Fruit fly (Drosophila melanogaster): ENCODE measurements around the gene CG5958.

The CG5958 gene

DNA sequence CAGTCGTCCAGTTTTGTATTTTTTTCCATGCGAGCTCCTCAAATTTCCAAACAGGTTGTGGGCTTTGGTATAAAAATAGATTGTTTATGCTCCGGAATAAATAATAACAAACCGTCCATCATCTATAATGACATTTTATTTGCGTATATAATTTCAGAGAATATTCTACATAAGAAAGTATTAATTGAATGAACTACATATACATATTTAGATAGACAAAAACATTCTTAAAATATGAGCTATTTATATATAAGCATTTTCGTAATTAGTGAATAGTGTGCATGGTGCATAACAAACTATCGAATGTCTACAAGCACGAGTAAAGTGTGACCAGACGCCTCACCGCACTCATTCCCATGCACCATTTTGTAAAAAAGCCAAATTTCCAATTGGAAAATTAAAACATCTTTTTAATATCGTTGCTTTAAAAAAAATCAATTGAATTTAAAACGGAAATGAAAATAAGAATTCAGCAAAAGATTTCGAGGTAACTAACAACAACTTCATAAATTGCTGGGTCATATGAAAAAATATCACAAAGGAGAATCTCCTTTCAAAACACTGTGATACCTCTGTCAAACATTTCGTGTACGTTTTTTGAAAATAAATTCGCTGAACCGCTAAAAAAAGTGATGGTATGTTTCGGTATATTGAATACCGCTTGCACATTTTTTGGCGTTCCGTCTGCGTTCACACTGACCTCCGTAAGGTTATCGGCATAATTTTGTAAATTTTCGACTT, 6.8 kb downstream of the CG5958 start, which contains the start of gene muc (continued):
- TF ChIP-seq disco-r (GFP tag; optimal IDR thresholded peaks at IDR 0.05) (no peak), Fer2 (tag; optimal IDR thresholded peaks at IDR 0.05) (peak; percentile 2), CG1603 (tag; optimal IDR thresholded peaks at IDR 0.05) (peak; percentile 70), CG9727 (GFP tag; optimal IDR thresholded peaks at IDR 0.05) (peak; percentile 11), Dll (GFP tag; IDR thresholded peaks at IDR 0.05; ENCODE audit: partially characterized antibody) (peak; percentile 75), CG6254 (GFP tag; optimal IDR thresholded peaks at IDR 0.05) (no peak), Mes4 (GFP tag; optimal IDR thresholded peaks at IDR 0.05) (no peak), sna (GFP tag; IDR thresholded peaks at IDR 0.05; ENCODE audit: partially characterized antibody) (no peak), CG5180 (GFP tag; optimal IDR thresholded peaks at IDR 0.05) (no peak), crol (GFP tag; IDR thresholded peaks at IDR 0.05) (no peak), crc (GFP tag; optimal IDR thresholded peaks at IDR 0.05) (no peak), CG18476 (GFP tag; optimal IDR thresholded peaks at IDR 0.05) (no peak), Ets65A (GFP tag) (peak; percentile 59), CG4360 (GFP tag; IDR thresholded peaks at IDR 0.05) (no peak), zf30C (GFP tag; optimal IDR thresholded peaks at IDR 0.05) (no peak), gro (GFP tag; optimal IDR thresholded peaks at IDR 0.05) (no peak), CG12391 (tag; optimal IDR thresholded peaks at IDR 0.05) (peak; percentile 68), NFAT (GFP tag; IDR thresholded peaks at IDR 0.05) (peak; percentile 55; the same call in 1 of the 2 replicates), pfk (GFP tag; optimal IDR thresholded peaks at IDR 0.05) (no peak), Neu2 (GFP tag; optimal IDR thresholded peaks at IDR 0.05; ENCODE audit: borderline replicate concordance) (no peak), sima (GFP tag; optimal IDR thresholded peaks at IDR 0.05) (no peak), CG8388 (GFP tag; optimal IDR thresholded peaks at IDR 0.05) (no peak), CG15514 (GFP tag; optimal IDR thresholded peaks at IDR 0.05) (peak; percentile 42), chm (GFP tag; IDR thresholded peaks at IDR 0.05) (peak; percentile 59; the same call in 1 of the 2 replicates), dmrt11E (tag; optimal IDR thresholded peaks at IDR 0.05) (peak; percentile 40), Spps (tag; optimal IDR thresholded peaks at IDR 0.05) (no peak), jumu (GFP tag; optimal IDR thresholded peaks at IDR 0.05) (no peak), h (optimal IDR thresholded peaks at IDR 0.05) (no peak), CG9437 (GFP tag; optimal IDR thresholded peaks at IDR 0.05) (peak; percentile 61), Chrac-16 (GFP tag; optimal IDR thresholded peaks at IDR 0.05) (peak; percentile 43), sr (GFP tag; IDR thresholded peaks at IDR 0.05) (no peak), Myb (GFP tag; optimal IDR thresholded peaks at IDR 0.05) (peak; percentile 54), CG14710 (tag; optimal IDR thresholded peaks at IDR 0.05) (peak; percentile 73), CG10979 (tag; optimal IDR thresholded peaks at IDR 0.05) (peak; percentile 44), CG3995 (GFP tag; optimal IDR thresholded peaks at IDR 0.05) (peak; percentile 3), CG9215 (GFP tag; IDR thresholded peaks at IDR 0.05) (0 out of 2 replicates have a peak, but pooled peaks have one; percentile 24), ro (GFP tag; IDR thresholded peaks at IDR 0.05) (no peak)

DNA sequence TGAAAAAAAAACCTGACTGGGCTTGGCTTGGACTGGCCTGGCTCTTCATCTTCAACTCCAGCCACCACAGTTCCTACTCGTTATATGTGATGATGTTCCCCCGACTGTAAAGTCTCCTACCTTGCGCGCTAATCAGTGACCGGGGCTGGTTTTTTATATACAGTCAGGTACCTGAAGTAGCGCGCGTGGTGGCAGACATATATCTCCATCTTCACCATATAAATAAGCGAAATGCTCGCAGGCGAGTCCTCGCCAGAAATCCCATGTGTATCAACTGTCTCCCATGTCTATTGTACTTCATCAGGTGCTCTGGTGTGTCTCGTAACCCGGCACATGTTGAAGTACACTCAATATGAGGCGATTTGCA, 7.6 kb downstream of the CG5958 start:
- no peak for TF ChIP-seq CG10959 (GFP tag; IDR thresholded peaks at IDR 0.05)
- no peak for TF ChIP-seq CG8089 (GFP tag; optimal IDR thresholded peaks at IDR 0.05)
- TF ChIP-seq CG9817 (tag; optimal IDR thresholded peaks at IDR 0.05), result no peak
- TF ChIP-seq Mes4 (GFP tag; optimal IDR thresholded peaks at IDR 0.05), result no peak
- TF ChIP-seq sens-2 (GFP tag; IDR thresholded peaks at IDR 0.05), result no peak
- no peak for TF ChIP-seq CG15601 (tag; optimal IDR thresholded peaks at IDR 0.05)
- peak; percentile 25; the same call in 1 of the 2 replicates for TF ChIP-seq chm (GFP tag; IDR thresholded peaks at IDR 0.05)
- no peak for TF ChIP-seq CG10462 (GFP tag; optimal IDR thresholded peaks at IDR 0.05)
- TF ChIP-seq Usf (GFP tag; optimal IDR thresholded peaks at IDR 0.05), result no peak
- no peak for TF ChIP-seq BEAF-32 (GFP tag; optimal IDR thresholded peaks at IDR 0.05)
- peak; percentile 3 for TF ChIP-seq Rfx (GFP tag; IDR thresholded peaks at IDR 0.05)
- TF ChIP-seq CG7963 (GFP tag; IDR thresholded peaks at IDR 0.05; ENCODE audit: partially characterized antibody), result no peak
- TF ChIP-seq CG2199 (GFP tag; IDR thresholded peaks at IDR 0.05), result peak; percentile 30; the same call in 1 of the 3 replicates
- TF ChIP-seq Doc3 (GFP tag; IDR thresholded peaks at IDR 0.05; ENCODE audit: partially characterized antibody), result no peak
- TF ChIP-seq CG10274 (GFP tag; optimal IDR thresholded peaks at IDR 0.05), result peak; percentile 50
- no peak for TF ChIP-seq CG7928 (GFP tag; optimal IDR thresholded peaks at IDR 0.05)
